Fruit fly (Drosophila melanogaster) whole organism, embryonic: ENCODE measurements around the gene Pfas.

Experiments used
- ATbp ChIP-seq: fragments of 200-800 bp; sonication (Bioruptor generic); optimal IDR thresholded peaks from 2 replicates; lab custom pipeline; 2017; ENCODE audit warnings: missing biosample characterization, mild to moderate bottlenecking, missing genetic modification characterization, missing genetic modification reagents
- Abd-B ChIP-seq: fragments of 200-800 bp; sonication (Bioruptor generic); optimal IDR thresholded peaks from 2 replicates; lab custom pipeline; 2018; ENCODE audit warnings: missing biosample characterization, mild to moderate bottlenecking, missing genetic modification characterization, moderate library complexity
- Ada2b ChIP-seq: fragments of 200-800 bp; sonication (Bioruptor generic); IDR thresholded peaks from 2 replicates; pipeline ENCODE4 v1.3.6; 2022; ENCODE audit warnings: missing biosample characterization, missing genetic modification characterization
- Aef1 ChIP-seq: fragments of 200-800 bp; sonication (Bioruptor generic); IDR thresholded peaks from 3 replicates; pipeline ENCODE4 v1.3.6; 2022; ENCODE audit warnings: missing biosample characterization, missing genetic modification characterization
- Blimp-1 ChIP-seq: fragments of 200-800 bp; sonication (Bioruptor generic); optimal IDR thresholded peaks from 3 replicates; lab custom pipeline; 2018; ENCODE audit warnings: missing biosample characterization, missing genetic modification characterization, mild to moderate bottlenecking, moderate library complexity, missing genetic modification reagents
- CG10543 ChIP-seq: fragments of 200-800 bp; sonication (Bioruptor generic); optimal IDR thresholded peaks from 3 replicates; lab custom pipeline; 2017; ENCODE audit warnings: missing biosample characterization, mild to moderate bottlenecking, missing genetic modification characterization, moderate library complexity
- CG13894 ChIP-seq: fragments of 200-800 bp; sonication (Bioruptor generic); optimal IDR thresholded peaks from 3 replicates; lab custom pipeline; 2018; ENCODE audit warnings: missing biosample characterization, mild to moderate bottlenecking, missing genetic modification characterization, moderate library complexity
- CG14965 ChIP-seq: fragments of 200-800 bp; sonication (Bioruptor generic); optimal IDR thresholded peaks from 2 replicates; lab custom pipeline; 2016; ENCODE audit warnings: missing biosample characterization, missing genetic modification characterization, borderline replicate concordance
- CG17612 ChIP-seq: fragments of 200-800 bp; sonication (Bioruptor generic); IDR thresholded peaks from 2 replicates; pipeline ENCODE4 v1.3.6; 2022; ENCODE audit warnings: missing biosample characterization, missing genetic modification characterization
- CG2199 ChIP-seq: fragments of 200-800 bp; sonication (Bioruptor generic); IDR thresholded peaks from 3 replicates; pipeline ENCODE4 v1.3.6; 2022; ENCODE audit warnings: missing biosample characterization, missing genetic modification characterization
- CG2889 ChIP-seq: fragments of 200-800 bp; sonication (Bioruptor generic); IDR thresholded peaks from 3 replicates; pipeline ENCODE4 v1.3.6; 2022; ENCODE audit warnings: missing biosample characterization, missing genetic modification characterization
- CG3065 ChIP-seq: fragments of 200-800 bp; sonication (Bioruptor generic); optimal IDR thresholded peaks from 2 replicates; lab custom pipeline; 2016; ENCODE audit warnings: missing biosample characterization, missing genetic modification characterization
- CG32772 ChIP-seq: fragments of 200-800 bp; sonication (Bioruptor generic); IDR thresholded peaks from 2 replicates; pipeline ENCODE4 v1.3.6; 2022; ENCODE audit warnings: missing biosample characterization, missing genetic modification characterization
- CG34422 ChIP-seq: fragments of 200-800 bp; sonication (Bioruptor generic); IDR thresholded peaks from 3 replicates; pipeline ENCODE4 v1.3.6; 2022; ENCODE audit warnings: missing biosample characterization, missing genetic modification characterization
- CG4360 ChIP-seq: fragments of 200-800 bp; sonication (Bioruptor generic); IDR thresholded peaks from 2 replicates; pipeline ENCODE4 v1.3.6; 2022; ENCODE audit warnings: missing biosample characterization, missing genetic modification characterization
- CG6254 ChIP-seq: fragments of 200-800 bp; sonication (Bioruptor generic); optimal IDR thresholded peaks from 3 replicates; lab custom pipeline; 2017; ENCODE audit warnings: mild to moderate bottlenecking, missing biosample characterization, missing genetic modification reagents, missing genetic modification characterization
- CG6813 ChIP-seq: fragments of 200-800 bp; sonication (Bioruptor generic); optimal IDR thresholded peaks from 2 replicates; lab custom pipeline; 2017; ENCODE audit warnings: missing biosample characterization, missing genetic modification characterization, mild to moderate bottlenecking, moderate library complexity, missing genetic modification reagents
- CG7745 ChIP-seq: fragments of 200-800 bp; sonication (Bioruptor generic); optimal IDR thresholded peaks from 2 replicates; lab custom pipeline; 2018; ENCODE audit warnings: missing biosample characterization, mild to moderate bottlenecking, missing genetic modification characterization, moderate library complexity
- CG9876 ChIP-seq: fragments of 200-800 bp; sonication (Bioruptor generic); optimal IDR thresholded peaks from 2 replicates; lab custom pipeline; 2016; ENCODE audit warnings: missing biosample characterization, missing genetic modification characterization
- Deaf1 ChIP-seq: fragments of 200-800 bp; optimal IDR thresholded peaks from 3 replicates; lab custom pipeline; 2019; ENCODE audit warnings: missing biosample characterization, mild to moderate bottlenecking, missing genetic modification characterization, moderate library complexity
- Doc2 ChIP-seq: fragments of 200-800 bp; sonication (Bioruptor generic); IDR thresholded peaks from 2 replicates; pipeline ENCODE4 v1.3.6; 2022; ENCODE audit warnings: missing biosample characterization, missing genetic modification characterization
- Drgx ChIP-seq: fragments of 200-800 bp; sonication (Bioruptor generic); IDR thresholded peaks from 2 replicates; pipeline ENCODE4 v1.3.6; 2022; ENCODE audit warnings: missing biosample characterization, missing genetic modification characterization
- ERR ChIP-seq: fragments of 200-800 bp; sonication (Bioruptor generic); optimal IDR thresholded peaks from 2 replicates; lab custom pipeline; 2016; ENCODE audit warnings: missing biosample characterization, missing genetic modification characterization
- HLHmδ ChIP-seq: fragments of 200-800 bp; sonication (Bioruptor generic); optimal IDR thresholded peaks from 2 replicates; lab custom pipeline; 2018; ENCODE audit warnings: missing biosample characterization, mild to moderate bottlenecking, missing genetic modification characterization, moderate library complexity
- Hr3 ChIP-seq: fragments of 200-800 bp; sonication (Bioruptor generic); optimal IDR thresholded peaks from 3 replicates; lab custom pipeline; 2016; ENCODE audit warnings: missing biosample characterization, missing genetic modification characterization
- Med ChIP-seq: fragments of 200-800 bp; sonication (Bioruptor generic); peaks from one replicate; lab custom pipeline; 2016; ENCODE audit warnings: missing biosample characterization, missing genetic modification characterization, mild to moderate bottlenecking, inconsistent platforms, moderate library complexity
- Sin3A ChIP-seq: fragments of >200 bp; optimal IDR thresholded peaks from 2 replicates; lab custom pipeline; 2018
- Ssrp ChIP-seq: fragments of 200-800 bp; sonication (Bioruptor generic); optimal IDR thresholded peaks from 2 replicates; lab custom pipeline; 2018; ENCODE audit warnings: missing biosample characterization, mild to moderate bottlenecking, missing genetic modification characterization, moderate library complexity
- Taf1 ChIP-seq: fragments of 200-800 bp; sonication (Bioruptor generic); IDR thresholded peaks from 2 replicates; pipeline ENCODE4 v1.3.6; 2022; ENCODE audit warnings: missing biosample characterization, missing genetic modification characterization
- Tbp ChIP-seq: fragments of >200 bp; optimal IDR thresholded peaks from 2 replicates; lab custom pipeline; 2018; ENCODE audit warnings: missing biosample characterization, missing genetic modification characterization
- abd-A ChIP-seq: fragments of 200-800 bp; sonication (Bioruptor generic); optimal IDR thresholded peaks from 3 replicates; lab custom pipeline; 2019; ENCODE audit warnings: missing biosample characterization, mild to moderate bottlenecking, missing genetic modification characterization, moderate library complexity
- ci ChIP-seq: fragments of 200-800 bp; sonication (Bioruptor generic); IDR thresholded peaks from 3 replicates; pipeline ENCODE4 v1.3.6; 2022; ENCODE audit warnings: missing biosample characterization, missing genetic modification characterization
- cwo ChIP-seq: fragments of 200-800 bp; sonication (Bioruptor generic); optimal IDR thresholded peaks from 3 replicates; lab custom pipeline; 2017; ENCODE audit warnings: missing biosample characterization, missing genetic modification characterization, mild to moderate bottlenecking, moderate library complexity, missing genetic modification reagents
- dati ChIP-seq: fragments of 200-800 bp; sonication (Bioruptor generic); IDR thresholded peaks from 2 replicates; pipeline ENCODE4 v1.3.6; 2022; ENCODE audit warnings: missing biosample characterization, missing genetic modification characterization
- dysf ChIP-seq: fragments of 200-800 bp; sonication (Bioruptor generic); IDR thresholded peaks from 3 replicates; pipeline ENCODE4 v1.3.6; 2022; ENCODE audit warnings: missing biosample characterization, missing genetic modification characterization
- fd3F ChIP-seq: fragments of 200-800 bp; sonication (Bioruptor generic); optimal IDR thresholded peaks from 2 replicates; lab custom pipeline; 2018; ENCODE audit warnings: missing biosample characterization, mild to moderate bottlenecking, missing genetic modification characterization, moderate library complexity
- fd64A ChIP-seq: fragments of 200-800 bp; sonication (Bioruptor generic); optimal IDR thresholded peaks from 3 replicates; lab custom pipeline; 2018; ENCODE audit warnings: missing biosample characterization, mild to moderate bottlenecking, missing genetic modification characterization
- gce ChIP-seq: fragments of 200-800 bp; sonication (Bioruptor generic); IDR thresholded peaks from 3 replicates; pipeline ENCODE4 v1.3.6; 2022; ENCODE audit warnings: missing biosample characterization, missing genetic modification characterization
- hbn ChIP-seq: fragments of 200-800 bp; sonication (Bioruptor generic); IDR thresholded peaks from 2 replicates; pipeline ENCODE4 v1.3.6; 2022; ENCODE audit warnings: missing biosample characterization, missing genetic modification characterization; ENCODE audit not compliant: partially characterized antibody
- hkb ChIP-seq, 2 experiments: fragments of 200-800 bp in 1 of 2; fragments of >200 bp in 1 of 2; sonication (Bioruptor generic) in 1 of 2; IDR thresholded peaks in 1 of 2; optimal IDR thresholded peaks in 1 of 2; 2 replicates each; pipeline versions ENCODE4 v1.3.6 to Lab custom; 2017 to 2022; ENCODE audit warnings: missing biosample characterization in 1 of 2, missing genetic modification characterization in 1 of 2
- nerfin-1 ChIP-seq: fragments of 200-800 bp; sonication (Bioruptor generic); optimal IDR thresholded peaks from 3 replicates; lab custom pipeline; 2019; ENCODE audit warnings: missing biosample characterization, mild to moderate bottlenecking, missing genetic modification characterization, moderate library complexity
- peb ChIP-seq: fragments of 200-800 bp; sonication (Bioruptor generic); IDR thresholded peaks from 2 replicates; pipeline ENCODE4 v1.3.6; 2022; ENCODE audit warnings: missing biosample characterization, missing genetic modification characterization
- pnt ChIP-seq: fragments of 200-800 bp; sonication (Bioruptor generic); optimal IDR thresholded peaks from 3 replicates; lab custom pipeline; 2016; ENCODE audit warnings: missing biosample characterization, missing genetic modification characterization
- pros ChIP-seq: fragments of 200-800 bp; sonication (Bioruptor generic); optimal IDR thresholded peaks from 3 replicates; lab custom pipeline; 2019; ENCODE audit warnings: missing biosample characterization, mild to moderate bottlenecking, missing genetic modification characterization, moderate library complexity
- repo ChIP-seq: fragments of 200-800 bp; sonication (Bioruptor generic); optimal IDR thresholded peaks from 2 replicates; lab custom pipeline; 2016; ENCODE audit warnings: missing biosample characterization, missing genetic modification characterization
- rib ChIP-seq: fragments of 200-800 bp; sonication (Bioruptor generic); IDR thresholded peaks from 2 replicates; pipeline ENCODE4 v1.3.6; 2022; ENCODE audit warnings: missing biosample characterization, missing genetic modification characterization
- seq ChIP-seq: fragments of 200-800 bp; sonication (Bioruptor generic); IDR thresholded peaks from 2 replicates; pipeline ENCODE4 v1.3.6; 2022; ENCODE audit warnings: missing biosample characterization, missing genetic modification characterization
- slou ChIP-seq: fragments of 200-800 bp; sonication (Bioruptor generic); optimal IDR thresholded peaks from 3 replicates; lab custom pipeline; 2016; ENCODE audit warnings: missing biosample characterization, missing genetic modification characterization
- slp2 ChIP-seq: fragments of 200-800 bp; sonication (Bioruptor generic); optimal IDR thresholded peaks from 2 replicates; lab custom pipeline; 2016; ENCODE audit warnings: missing biosample characterization, missing genetic modification characterization
- sqz ChIP-seq: fragments of 200-800 bp; sonication (Bioruptor generic); optimal IDR thresholded peaks from 3 replicates; lab custom pipeline; 2018; ENCODE audit warnings: missing biosample characterization, mild to moderate bottlenecking, missing genetic modification characterization
- wek ChIP-seq: fragments of 200-800 bp; sonication (Bioruptor generic); optimal IDR thresholded peaks from 3 replicates; lab custom pipeline; 2018; ENCODE audit warnings: missing biosample characterization, mild to moderate bottlenecking, missing genetic modification characterization, moderate library complexity
- z ChIP-seq: fragments of 200-800 bp; sonication (Bioruptor generic); IDR thresholded peaks from 3 replicates; pipeline ENCODE4 v1.3.6; 2022; ENCODE audit warnings: missing biosample characterization, missing genetic modification characterization

Gene Pfas

dm6 chr2L:6075345-6075744, 29.5 kb upstream of the Pfas start (continued):
- peak; percentile 31; the same call in 1 of the 3 replicates for TF ChIP-seq CG2199
- TF ChIP-seq slp2 (GFP tag; lab: Kevin White, UChicago) = no peak
- no peak for TF ChIP-seq repo
- no peak for TF ChIP-seq dysf (GFP tag; lab: Robert Waterston, UW)
- peak; percentile 33 for TF ChIP-seq CG6254
- TF ChIP-seq Hr3 (GFP tag; lab: Kevin White, UChicago) = peak; percentile 43
- peak; percentile 94 for TF ChIP-seq abd-A (tag; lab: Kevin White, UChicago)
- no peak for TF ChIP-seq pnt
- no peak for TF ChIP-seq ATbp (GFP tag; lab: Kevin White, UChicago)
- TF ChIP-seq Blimp-1 = peak; percentile 98
- no peak for TF ChIP-seq cwo (GFP tag; lab: Kevin White, UChicago)
- TF ChIP-seq hbn = no peak
- peak; percentile 94 for TF ChIP-seq z
- no peak for TF ChIP-seq ERR (GFP tag; lab: Kevin White, UChicago)
- no peak for TF ChIP-seq slou (GFP tag; lab: Kevin White, UChicago)
- no peak for TF ChIP-seq dati (GFP tag; lab: Robert Waterston, UW)
- TF ChIP-seq Abd-B (GFP tag; lab: Kevin White, UChicago) = no peak
- TF ChIP-seq Drgx (GFP tag; lab: Robert Waterston, UW) = no peak
- TF ChIP-seq CG6813 (GFP tag; lab: Kevin White, UChicago) = peak; percentile 9
- TF ChIP-seq Doc2 (GFP tag; lab: Robert Waterston, UW) = no peak
- TF ChIP-seq Ssrp = no peak
- no peak for TF ChIP-seq Taf1 (GFP tag; lab: Robert Waterston, UW)
- no peak for TF ChIP-seq CG9876
- no peak for TF ChIP-seq Tbp
- TF ChIP-seq Ada2b (GFP tag; lab: Robert Waterston, UW) = no peak
- TF ChIP-seq CG7745 (tag; lab: Kevin White, UChicago) = peak; percentile 95

- TF ChIP-seq peb (GFP tag; lab: Robert Waterston, UW) (0 out of 2 replicates have a peak, but pooled peaks have one; percentile 10), Deaf1 (tag; lab: Kevin White, UChicago) (peak; percentile 43), ci (GFP tag; lab: Robert Waterston, UW) (peak; percentile 68), CG34422 (0 out of 3 replicates have a peak, but pooled peaks have one; percentile 20), sqz (GFP tag; lab: Kevin White, UChicago) (peak; percentile 72), seq (GFP tag; lab: Robert Waterston, UW) (peak; percentile 35; the same call in 1 of the 2 replicates), gce (GFP tag; lab: Robert Waterston, UW) (no peak), CG32772 (GFP tag; lab: Robert Waterston, UW) (peak; percentile 46; the same call in 1 of the 2 replicates), abd-A (tag; lab: Kevin White, UChicago) (peak; percentile 68), wek (no peak), pros (GFP tag; lab: Kevin White, UChicago) (peak; percentile 28), fd64A (GFP tag; lab: Kevin White, UChicago) (peak; percentile 8), Sin3A (lab: Kevin White, UChicago) (no peak), CG3065 (GFP tag; lab: Kevin White, UChicago) (no peak), fd3F (GFP tag; lab: Kevin White, UChicago) (no peak), CG4360 (no peak), hkb (optimal IDR thresholded peaks at IDR 0.05; lab: Kevin White, UChicago) (no peak), hkb (GFP tag; IDR thresholded peaks at IDR 0.05; lab: Robert Waterston, UW) (0 out of 2 replicates have a peak, but pooled peaks have one; percentile 21), Med (GFP tag; lab: Kevin White, UChicago) (peak; percentile 60), CG13894 (tag; lab: Kevin White, UChicago) (peak; percentile 41), CG10543 (GFP tag; lab: Kevin White, UChicago) (peak; percentile 39), CG17612 (GFP tag; lab: Robert Waterston, UW) (no peak), CG14965 (GFP tag; lab: Kevin White, UChicago) (no peak), Aef1 (GFP tag; lab: Robert Waterston, UW) (no peak), CG2889 (GFP tag; lab: Robert Waterston, UW) (0 out of 3 replicates have a peak, but pooled peaks have one; percentile 19), nerfin-1 (tag; lab: Kevin White, UChicago) (no peak), rib (GFP tag; lab: Robert Waterston, UW) (0 out of 2 replicates have a peak, but pooled peaks have one; percentile 43), HLHmδ (GFP tag; lab: Kevin White, UChicago) (peak; percentile 20)
Observed at dm6 chr2L:6074314-6074713, 28.5 kb upstream of the Pfas start.
